Worm (Caenorhabditis elegans): ENCODE results near the gene F57F4.2.

Gene F57F4.2

DNA sequence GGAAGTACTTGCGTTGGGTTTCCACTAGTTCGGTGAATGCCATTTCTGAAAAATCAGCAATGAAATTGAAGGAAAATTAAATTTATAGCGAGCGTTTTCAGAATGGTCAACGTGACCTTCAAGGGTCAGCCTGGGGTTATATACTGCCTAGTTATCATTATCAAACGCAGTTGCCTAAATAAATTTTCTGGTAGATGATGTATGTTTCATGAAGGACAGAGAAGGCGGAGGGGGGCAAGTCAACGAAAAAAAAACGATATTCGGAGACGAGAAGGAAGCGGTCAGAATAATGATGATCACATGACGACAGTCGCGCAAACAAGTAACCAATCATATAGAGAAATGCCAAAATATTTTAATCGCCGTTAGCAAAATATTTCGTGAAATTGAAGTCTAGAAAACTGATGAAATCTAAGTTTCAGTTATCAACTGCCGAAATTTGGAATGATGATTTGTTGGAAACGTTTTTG lies 40.4 kb upstream of the F57F4.2 start, which contains the start of gene alh-4:
Gene alh-4 (minus strand): TSS at position 51 of the 470 bp plus-strand sequence.
- TF ChIP-seq nhr-41 (GFP tag; IDR thresholded peaks at IDR 0.05) (no peak), lin-15B (tag; optimal IDR thresholded peaks at IDR 0.05) (no peak), unc-62 (GFP tag; optimal IDR thresholded peaks at IDR 0.05 in 1 of 2) (peak in 1 of 2 experiments; percentile 85), unc-62 (tag; optimal IDR thresholded peaks at IDR 0.05) (no peak), snpc-4 (tag; optimal IDR thresholded peaks at IDR 0.05) (no peak), madf-9 (GFP tag; conservative IDR thresholded peaks at IDR 0.05) (no peak), hlh-30 (tag; optimal IDR thresholded peaks at IDR 0.05; ENCODE audit: insufficient read depth) (peak; percentile 39), saeg-2 (GFP tag; IDR thresholded peaks at IDR 0.05) (no peak), ctbp-1 (GFP tag; IDR thresholded peaks at IDR 0.05) (no peak), snpc-1.2 (GFP tag; IDR thresholded peaks at IDR 0.05) (no peak), ztf-7 (tag; optimal IDR thresholded peaks at IDR 0.05) (no peak), hlh-11 (tag; optimal IDR thresholded peaks at IDR 0.05) (peak; percentile 28), zag-1 (tag; optimal IDR thresholded peaks at IDR 0.05) (no peak), nhr-28 (tag; optimal IDR thresholded peaks at IDR 0.05) (peak; percentile 44), lin-1 (GFP tag; IDR thresholded peaks at IDR 0.05) (no peak), Y48G9A.11 (GFP tag; IDR thresholded peaks at IDR 0.05) (no peak), spr-1 (tag; optimal IDR thresholded peaks at IDR 0.05) (no peak), sdz-12 (GFP tag; optimal IDR thresholded peaks at IDR 0.05) (no peak), nhr-11 (tag; optimal IDR thresholded peaks at IDR 0.05) (no peak), egl-27 (tag; optimal IDR thresholded peaks at IDR 0.05) (no peak), T26A8.4 (GFP tag; IDR thresholded peaks at IDR 0.05) (no peak), set-16 (GFP tag; IDR thresholded peaks at IDR 0.05) (no peak), ZK337.2 (GFP tag; IDR thresholded peaks at IDR 0.05) (no peak), lir-3 (tag; optimal IDR thresholded peaks at IDR 0.05) (no peak), lim-7 (GFP tag; IDR thresholded peaks at IDR 0.05) (no peak), F10B5.3 (tag; optimal IDR thresholded peaks at IDR 0.05) (no peak), cey-2 (tag; optimal IDR thresholded peaks at IDR 0.05; ENCODE audit: borderline replicate concordance, insufficient read depth) (peak; percentile 45)

- TF ChIP-seq rbr-2 (tag; optimal IDR thresholded peaks at IDR 0.05): peak; percentile 18
- peak; percentile 78 for TF ChIP-seq ama-1 (optimal IDR thresholded peaks at IDR 0.05)
- TF ChIP-seq lsy-2 (tag; optimal IDR thresholded peaks at IDR 0.05): peak in 1 of 2 experiments; percentile 76
- TF ChIP-seq zfp-3 (GFP tag; conservative IDR thresholded peaks at IDR 0.05): peak; percentile 50; the same call in 1 of the 2 replicates
- no peak for TF ChIP-seq daf-8 (GFP tag; IDR thresholded peaks at IDR 0.05)
- TF ChIP-seq saeg-2 (GFP tag; IDR thresholded peaks at IDR 0.05): no peak
- TF ChIP-seq dmd-6 (GFP tag; IDR thresholded peaks at IDR 0.05): 0 out of 2 replicates have a peak, but pooled peaks have one; percentile 12
- TF ChIP-seq lir-3 (tag; optimal IDR thresholded peaks at IDR 0.05): no peak
- no peak for TF ChIP-seq dmd-8 (GFP tag; IDR thresholded peaks at IDR 0.05)
- TF ChIP-seq Y48G9A.11 (GFP tag; IDR thresholded peaks at IDR 0.05): no peak
- TF ChIP-seq daf-12 (tag; optimal IDR thresholded peaks at IDR 0.05): no peak
- no peak for TF ChIP-seq lin-39 (tag; optimal IDR thresholded peaks at IDR 0.05)
- TF ChIP-seq mes-2 (tag; optimal IDR thresholded peaks at IDR 0.05; ENCODE audit: poor library complexity, severe bottlenecking): peak; percentile 76
- peak; percentile 52 for TF ChIP-seq dpl-1 (GFP tag; optimal IDR thresholded peaks at IDR 0.05)
- TF ChIP-seq unc-130 (GFP tag; optimal IDR thresholded peaks at IDR 0.05): no peak
- TF ChIP-seq ceh-62 (tag; optimal IDR thresholded peaks at IDR 0.05): no peak
- TF ChIP-seq hlh-30 (tag; optimal IDR thresholded peaks at IDR 0.05; ENCODE audit: insufficient read depth): peak; percentile 28
- TF ChIP-seq daf-16 (GFP tag; optimal IDR thresholded peaks at IDR 0.05): no peak
- peak; percentile 25 for TF ChIP-seq daf-16 (tag; optimal IDR thresholded peaks at IDR 0.05)
- TF ChIP-seq mep-1 (tag; optimal IDR thresholded peaks at IDR 0.05): peak; percentile 43
- peak; percentile 20 for TF ChIP-seq hlh-11 (tag; optimal IDR thresholded peaks at IDR 0.05)
- TF ChIP-seq lin-38 (GFP tag; IDR thresholded peaks at IDR 0.05): peak; percentile 57
- TF ChIP-seq R02D3.7 (tag; optimal IDR thresholded peaks at IDR 0.05): no peak
- peak; percentile 44 for TF ChIP-seq nhr-6 (tag; optimal IDR thresholded peaks at IDR 0.05)
Measured at ce11 chrV:6427433-6427832, 37.9 kb upstream of the F57F4.2 start.

Measured in whole organism, L4 larva.